Worm (Caenorhabditis elegans) whole organism, mixed stage, embryonic: ENCODE data around the gene col-146.

ENCODE experiments used
- blmp-1 ChIP-seq: fragments of 150-350 bp; optimal IDR thresholded peaks from 2 replicates; lab custom pipeline; 2014; ENCODE audit warnings: missing biosample characterization, missing genetic modification characterization
- ceh-43 ChIP-seq: fragments of 200-800 bp; sonication (Bioruptor generic); optimal IDR thresholded peaks from 2 replicates; lab custom pipeline; 2018; ENCODE audit warnings: mild to moderate bottlenecking, missing genetic modification characterization, moderate library complexity, missing compliant biosample characterization
- ceh-83 ChIP-seq: fragments of 200-800 bp; sonication (Bioruptor generic); optimal IDR thresholded peaks from 2 replicates; lab custom pipeline; 2018; ENCODE audit warnings: mild to moderate bottlenecking, missing genetic modification characterization, missing compliant biosample characterization
- ces-1 ChIP-seq: fragments of 150-350 bp; optimal IDR thresholded peaks from 2 replicates; lab custom pipeline; 2014; ENCODE audit warnings: missing biosample characterization, missing genetic modification reagents, missing genetic modification characterization
- cnd-1 ChIP-seq: fragments of 200-800 bp; sonication (Bioruptor generic); optimal IDR thresholded peaks from 2 replicates; lab custom pipeline; 2018; ENCODE audit warnings: mild to moderate bottlenecking, missing genetic modification characterization, missing compliant biosample characterization
- drap-1 ChIP-seq: fragments of 200-800 bp; sonication (Bioruptor generic); optimal IDR thresholded peaks from 3 replicates; lab custom pipeline; 2018; ENCODE audit warnings: mild to moderate bottlenecking, missing genetic modification characterization, missing compliant biosample characterization
- elt-1 ChIP-seq: sonication (generic microtip); optimal IDR thresholded peaks from 2 replicates; lab custom pipeline; 2017; ENCODE audit warnings: missing genetic modification characterization, mild to moderate bottlenecking, missing compliant biosample characterization, antibody characterized with exemption, moderate library complexity, borderline replicate concordance; ENCODE audit not compliant: insufficient read depth
- elt-3 ChIP-seq: fragments of 150-350 bp; optimal IDR thresholded peaks from 2 replicates; lab custom pipeline; 2014; ENCODE audit warnings: missing biosample characterization, missing genetic modification characterization
- flh-1 ChIP-seq: fragments of 200-800 bp; sonication (Bioruptor generic); optimal IDR thresholded peaks from 2 replicates; lab custom pipeline; 2018; ENCODE audit warnings: mild to moderate bottlenecking, missing genetic modification characterization, moderate library complexity, missing compliant biosample characterization
- ham-2 ChIP-seq: fragments of 200-800 bp; sonication (Bioruptor generic); optimal IDR thresholded peaks from 2 replicates; lab custom pipeline; 2018; ENCODE audit warnings: mild to moderate bottlenecking, missing genetic modification characterization, missing compliant biosample characterization
- hlh-1 ChIP-seq: fragments of 150-350 bp; optimal IDR thresholded peaks from 2 replicates; lab custom pipeline; 2014; ENCODE audit warnings: missing biosample characterization, missing genetic modification reagents, missing genetic modification characterization
- lin-13 ChIP-seq: fragments of 150-350 bp; optimal IDR thresholded peaks from 2 replicates; lab custom pipeline; 2014; ENCODE audit warnings: missing biosample characterization, missing genetic modification characterization
- lin-32 ChIP-seq: fragments of 200-800 bp; sonication (Bioruptor generic); optimal IDR thresholded peaks from 2 replicates; lab custom pipeline; 2018; ENCODE audit warnings: mild to moderate bottlenecking, missing genetic modification characterization, missing compliant biosample characterization
- lsy-2 ChIP-seq: fragments of 150-350 bp; optimal IDR thresholded peaks from 2 replicates; lab custom pipeline; 2014; ENCODE audit warnings: missing biosample characterization, missing genetic modification characterization
- mab-5 ChIP-seq: fragments of 150-350 bp; optimal IDR thresholded peaks from 2 replicates; lab custom pipeline; 2014; ENCODE audit warnings: missing biosample characterization, missing genetic modification characterization
- mep-1 ChIP-seq: fragments of 150-350 bp; optimal IDR thresholded peaks from 2 replicates; lab custom pipeline; 2017; ENCODE audit warnings: missing biosample characterization, missing genetic modification reagents, missing genetic modification characterization, inconsistent platforms
- mls-2 ChIP-seq: sonication (generic microtip); optimal IDR thresholded peaks from 2 replicates; lab custom pipeline; 2016; ENCODE audit warnings: mild to moderate bottlenecking, missing genetic modification characterization, moderate library complexity, missing compliant biosample characterization
- nhr-2 ChIP-seq: fragments of 150-350 bp; optimal IDR thresholded peaks from 2 replicates; lab custom pipeline; 2014; ENCODE audit warnings: missing biosample characterization, missing genetic modification characterization
- nhr-76 ChIP-seq: sonication (generic microtip); optimal IDR thresholded peaks from 2 replicates; lab custom pipeline; 2017; ENCODE audit warnings: missing biosample characterization, missing genetic modification characterization
- pha-4 ChIP-seq: fragments of 150-350 bp; optimal IDR thresholded peaks from 2 replicates; lab custom pipeline; 2018; ENCODE audit warnings: missing biosample characterization, missing genetic modification reagents, missing genetic modification characterization
- sem-2 ChIP-seq: fragments of 200-800 bp; sonication (Bioruptor generic); optimal IDR thresholded peaks from 2 replicates; lab custom pipeline; 2018; ENCODE audit warnings: mild to moderate bottlenecking, missing genetic modification characterization, missing compliant biosample characterization
- snpc-4 ChIP-seq: fragments of 150-350 bp; optimal IDR thresholded peaks from 2 replicates; lab custom pipeline; 2014; ENCODE audit warnings: missing biosample characterization, missing genetic modification characterization
- sptf-1 ChIP-seq: sonication (generic microtip); optimal IDR thresholded peaks from 2 replicates; lab custom pipeline; 2017; ENCODE audit warnings: mild to moderate bottlenecking, missing genetic modification characterization, moderate library complexity, missing compliant biosample characterization
- tbx-8 ChIP-seq: fragments of 200-800 bp; sonication (Bioruptor generic); optimal IDR thresholded peaks from 2 replicates; lab custom pipeline; 2018; ENCODE audit warnings: mild to moderate bottlenecking, missing genetic modification characterization, moderate library complexity, missing compliant biosample characterization
- unc-120 ChIP-seq: sonication (generic microtip); optimal IDR thresholded peaks from 2 replicates; lab custom pipeline; 2017; ENCODE audit warnings: missing genetic modification characterization, missing compliant biosample characterization; ENCODE audit not compliant: poor library complexity, severe bottlenecking
- unc-39 ChIP-seq: fragments of 150-350 bp; optimal IDR thresholded peaks from 2 replicates; lab custom pipeline; 2014; ENCODE audit warnings: missing biosample characterization, missing genetic modification characterization
- unc-62 ChIP-seq: fragments of 150-350 bp; optimal IDR thresholded peaks from 2 replicates; lab custom pipeline; 2014; ENCODE audit warnings: missing biosample characterization, missing genetic modification reagents, missing genetic modification characterization
- zip-8 ChIP-seq: fragments of 150-350 bp; optimal IDR thresholded peaks from 2 replicates; lab custom pipeline; 2014; ENCODE audit warnings: missing biosample characterization, missing genetic modification characterization
- ztf-11 ChIP-seq: fragments of 150-350 bp; optimal IDR thresholded peaks from 2 replicates; lab custom pipeline; 2014; ENCODE audit warnings: missing biosample characterization, missing genetic modification characterization

col-146 gene

ce11 chrV:9616130-9616529 lies 13.6 kb upstream of the col-146 start:
- no peak for TF ChIP-seq sptf-1
- TF ChIP-seq snpc-4 (tag; lab: Kevin White, UChicago): no peak
- no peak for TF ChIP-seq blmp-1 (tag; lab: Kevin White, UChicago)

- TF ChIP-seq unc-62: no peak
- no peak for TF ChIP-seq mab-5 (tag; lab: Kevin White, UChicago)
- no peak for TF ChIP-seq nhr-76 (tag; lab: Kevin White, UChicago)
- no peak for TF ChIP-seq lsy-2
- no peak for TF ChIP-seq flh-1 (GFP tag; lab: Kevin White, UChicago)
- no peak for TF ChIP-seq unc-120 (tag; lab: Kevin White, UChicago)
- no peak for TF ChIP-seq pha-4
- no peak for TF ChIP-seq tbx-8 (GFP tag; lab: Kevin White, UChicago)
- no peak for TF ChIP-seq zip-8 (tag; lab: Kevin White, UChicago)
- TF ChIP-seq ztf-11 (tag; lab: Kevin White, UChicago): no peak
- TF ChIP-seq unc-39 (tag; lab: Kevin White, UChicago): no peak
- no peak for TF ChIP-seq hlh-1
- no peak for TF ChIP-seq elt-1
- no peak for TF ChIP-seq sem-2 (GFP tag; lab: Kevin White, UChicago)
- no peak for TF ChIP-seq ces-1 (GFP tag; lab: Kevin White, UChicago)
- TF ChIP-seq lin-13 (tag; lab: Kevin White, UChicago): no peak
- TF ChIP-seq ceh-43: no peak
- no peak for TF ChIP-seq ham-2 (GFP tag; lab: Kevin White, UChicago)
- no peak for TF ChIP-seq cnd-1 (tag; lab: Kevin White, UChicago)
- TF ChIP-seq snpc-4 (tag; lab: Kevin White, UChicago): no peak
These were observed 13.1 kb upstream of the col-146 start for ce11 chrV:9616687-9617086.

- TF ChIP-seq ham-2 (GFP tag; lab: Kevin White, UChicago) (no peak), mab-5 (tag; lab: Kevin White, UChicago) (no peak)
- TF ChIP-seq, all 35 proteins: peak for 0
These were observed 11.3 kb upstream of the col-146 start for ce11 chrV:9618420-9618819.

- TF ChIP-seq lsy-2 (no peak), drap-1 (no peak), nhr-2 (tag; lab: Kevin White, UChicago) (no peak), flh-1 (GFP tag; lab: Kevin White, UChicago) (no peak)
These were observed 10.8 kb upstream of the col-146 start, which contains the start of gene idpc-7 for ce11 chrV:9618919-9619318. Gene idpc-7, minus strand, starts transcription at chrV:9619019.

- TF ChIP-seq mls-2 (tag; lab: Kevin White, UChicago): no peak
- no peak for TF ChIP-seq cnd-1 (tag; lab: Kevin White, UChicago)
- TF ChIP-seq flh-1 (GFP tag; lab: Kevin White, UChicago): no peak
- no peak for TF ChIP-seq elt-1
- no peak for TF ChIP-seq ceh-83 (GFP tag; lab: Kevin White, UChicago)
- no peak for TF ChIP-seq mep-1 (tag; lab: Kevin White, UChicago)
- no peak for TF ChIP-seq lin-13 (tag; lab: Kevin White, UChicago)
- TF ChIP-seq lin-32 (GFP tag; lab: Kevin White, UChicago): no peak
- no peak for TF ChIP-seq ham-2 (GFP tag; lab: Kevin White, UChicago)
- TF ChIP-seq hlh-1: no peak
- no peak for TF ChIP-seq sptf-1
- no peak for TF ChIP-seq ces-1 (GFP tag; lab: Kevin White, UChicago)
- TF ChIP-seq lsy-2: no peak
- TF ChIP-seq drap-1: no peak
These were observed 9.9 kb upstream of the col-146 start, which contains the start of gene idpc-6 for ce11 chrV:9619850-9620249. Gene idpc-6, plus strand, starts transcription at chrV:9620150.

- no peak for TF ChIP-seq pha-4
- peak; percentile 0 for TF ChIP-seq ceh-83 (GFP tag; lab: Kevin White, UChicago)
- no peak for TF ChIP-seq flh-1 (GFP tag; lab: Kevin White, UChicago)
- no peak for TF ChIP-seq ceh-43
- no peak for TF ChIP-seq cnd-1 (tag; lab: Kevin White, UChicago)
- no peak for TF ChIP-seq mab-5 (tag; lab: Kevin White, UChicago)
- no peak for TF ChIP-seq unc-39 (tag; lab: Kevin White, UChicago)
- TF ChIP-seq tbx-8 (GFP tag; lab: Kevin White, UChicago): no peak
- no peak for TF ChIP-seq elt-3 (tag; lab: Kevin White, UChicago)
These were observed 9.3 kb upstream of the col-146 start for ce11 chrV:9620417-9620816.
